Fruit fly (Drosophila melanogaster): ENCODE measurements around the gene PGRP-LC.
A peak's percentile ranks its signal among the peaks of the same experiment; 100 is the strongest.

The PGRP-LC gene

DNA sequence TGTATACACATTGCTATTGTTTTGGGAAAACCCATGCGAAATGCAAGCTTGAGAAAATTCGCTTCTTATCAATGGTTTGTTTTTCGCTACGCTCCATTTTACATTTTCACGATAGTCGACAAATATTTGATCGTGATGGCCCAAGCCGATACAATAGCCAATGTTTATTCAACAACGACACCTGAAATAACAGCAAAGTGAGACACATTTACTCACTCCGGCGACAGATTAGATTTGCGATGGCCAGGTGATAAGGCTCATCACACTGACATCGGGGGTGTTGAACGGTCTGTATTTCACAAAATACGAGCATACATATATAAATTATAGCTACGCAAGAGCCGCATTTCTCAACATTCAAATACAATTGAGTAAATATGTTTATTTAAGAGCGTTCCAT lies 58.5 kb downstream of the PGRP-LC start (continued):
- TF ChIP-seq Hmr (GFP tag; optimal IDR thresholded peaks at IDR 0.05) (peak; percentile 87), wdn (GFP tag; IDR thresholded peaks at IDR 0.05) (0 out of 2 replicates have a peak, but pooled peaks have one; percentile 28), CG30431 (GFP tag; optimal IDR thresholded peaks at IDR 0.05) (no peak), CG3407 (GFP tag; optimal IDR thresholded peaks at IDR 0.05) (peak; percentile 44), unc-4 (GFP tag; IDR thresholded peaks at IDR 0.05; ENCODE audit: partially characterized antibody) (no peak), CG9609 (GFP tag; optimal IDR thresholded peaks at IDR 0.05) (no peak), MBD-R2 (GFP tag; IDR thresholded peaks at IDR 0.05) (peak; percentile 51; the same call in 1 of the 2 replicates), maf-S (GFP tag; optimal IDR thresholded peaks at IDR 0.05) (peak; percentile 24), CG15696 (tag; optimal IDR thresholded peaks at IDR 0.05) (peak; percentile 66), Vsx1 (GFP tag; optimal IDR thresholded peaks at IDR 0.05) (peak; percentile 83), CG4404 (GFP tag; IDR thresholded peaks at IDR 0.05) (no peak), fd64A (GFP tag; optimal IDR thresholded peaks at IDR 0.05) (peak; percentile 82), Mes4 (GFP tag; optimal IDR thresholded peaks at IDR 0.05) (no peak), CG14050 (GFP tag; IDR thresholded peaks at IDR 0.05) (no peak), CG17361 (GFP tag; IDR thresholded peaks at IDR 0.05) (no peak), CG18476 (GFP tag; optimal IDR thresholded peaks at IDR 0.05) (peak; percentile 35), CTCF (GFP tag; optimal IDR thresholded peaks at IDR 0.05) (peak; percentile 36), bigmax (GFP tag; optimal IDR thresholded peaks at IDR 0.05) (peak; percentile 27), CG12219 (GFP tag; optimal IDR thresholded peaks at IDR 0.05) (peak; percentile 30), CG7271 (tag; optimal IDR thresholded peaks at IDR 0.05) (peak; percentile 28), peb (GFP tag; IDR thresholded peaks at IDR 0.05) (no peak), CG18262 (tag; optimal IDR thresholded peaks at IDR 0.05) (peak; percentile 46), CG6689 (GFP tag; IDR thresholded peaks at IDR 0.05) (no peak), CG11695 (GFP tag; IDR thresholded peaks at IDR 0.05) (peak; percentile 59; the same call in 2 of the 3 replicates), CG6272 (GFP tag; IDR thresholded peaks at IDR 0.05) (no peak), Hr3 (GFP tag; optimal IDR thresholded peaks at IDR 0.05) (no peak), CG9817 (tag; optimal IDR thresholded peaks at IDR 0.05) (peak; percentile 35), Ada2b (GFP tag; IDR thresholded peaks at IDR 0.05) (peak; percentile 24; the same call in 1 of the 2 replicates), CG32767 (GFP tag; IDR thresholded peaks at IDR 0.05) (no peak), BtbVII (GFP tag; optimal IDR thresholded peaks at IDR 0.05) (peak; percentile 91), Hand (GFP tag; optimal IDR thresholded peaks at IDR 0.05) (peak; percentile 3), D19A (tag; optimal IDR thresholded peaks at IDR 0.05) (peak; percentile 19), ATbp (GFP tag; optimal IDR thresholded peaks at IDR 0.05) (peak; percentile 72), CG5245 (GFP tag; optimal IDR thresholded peaks at IDR 0.05) (no peak), Deaf1 (tag; optimal IDR thresholded peaks at IDR 0.05) (peak; percentile 2), CG31224 (GFP tag; IDR thresholded peaks at IDR 0.05) (no peak), Gsc (GFP tag; IDR thresholded peaks at IDR 0.05) (no peak), CG10431 (GFP tag; optimal IDR thresholded peaks at IDR 0.05) (no peak), dimm (GFP tag; IDR thresholded peaks at IDR 0.05) (no peak), Xrp1 (GFP tag; IDR thresholded peaks at IDR 0.05) (peak; percentile 66), CG7928 (GFP tag; optimal IDR thresholded peaks at IDR 0.05) (peak; percentile 43), CG2116 (GFP tag; optimal IDR thresholded peaks at IDR 0.05) (peak; percentile 11), fd96Cb (tag; optimal IDR thresholded peaks at IDR 0.05) (no peak), Dek (tag; optimal IDR thresholded peaks at IDR 0.05) (peak; percentile 40), dysf (GFP tag; IDR thresholded peaks at IDR 0.05) (peak; percentile 5; the same call in 1 of the 3 replicates), Hsf (GFP tag; optimal IDR thresholded peaks at IDR 0.05) (no peak), Atf6 (GFP tag; IDR thresholded peaks at IDR 0.05) (peak; percentile 77), CG7963 (GFP tag; IDR thresholded peaks at IDR 0.05; ENCODE audit: partially characterized antibody) (no peak), CG10654 (GFP tag; optimal IDR thresholded peaks at IDR 0.05) (peak; percentile 71), usp (GFP tag; optimal IDR thresholded peaks at IDR 0.05) (no peak), CG9727 (GFP tag; optimal IDR thresholded peaks at IDR 0.05) (peak; percentile 69), Sox100B (GFP tag; optimal IDR thresholded peaks at IDR 0.05) (peak; percentile 73)
